In genomic region chrIII:8829245-8829644, ce11 we compare ENCODE assay signal across 1 worm cellular context.
A peak's percentile ranks its signal among the peaks of the same experiment; 100 is the strongest.
TF ChIP-seq lines count a peak whose summit lies in the region.

Gene F44E2.3, minus strand, starts transcription at chrIII:8829305.

TF ChIP-seq in whole organism, L1 larva, 84 proteins besides CTCF, POLR2A, EP300 and RAD21 (continued from another document):
- TF ChIP-seq ceh-82 (tag; optimal IDR thresholded peaks at IDR 0.05; lab: Kevin White, UChicago) = no peak
- no peak for TF ChIP-seq sup-37 (GFP tag; optimal IDR thresholded peaks at IDR 0.05; lab: Kevin White, UChicago)
- no peak for TF ChIP-seq snu-23 (GFP tag; optimal IDR thresholded peaks at IDR 0.05; lab: Kevin White, UChicago)
- TF ChIP-seq aly-2 (tag; optimal IDR thresholded peaks at IDR 0.05; lab: Kevin White, UChicago) = no peak
- peak; percentile 19 for TF ChIP-seq mep-1 (tag; optimal IDR thresholded peaks at IDR 0.05; lab: Kevin White, UChicago)
- TF ChIP-seq ets-5 (GFP tag; IDR thresholded peaks at IDR 0.05; lab: Robert Waterston, UW) = no peak
- no peak for TF ChIP-seq tlp-1 (tag; optimal IDR thresholded peaks at IDR 0.05; lab: Kevin White, UChicago)
- no peak for TF ChIP-seq nhr-11 (tag; optimal IDR thresholded peaks at IDR 0.05; lab: Kevin White, UChicago)
- no peak for TF ChIP-seq C16A3.4 (tag; optimal IDR thresholded peaks at IDR 0.05; lab: Kevin White, UChicago)
- TF ChIP-seq Y116A8C.19 (tag; optimal IDR thresholded peaks at IDR 0.05; lab: Kevin White, UChicago; ENCODE audit: borderline replicate concordance) = no peak
- TF ChIP-seq lin-15B (tag; optimal IDR thresholded peaks at IDR 0.05; lab: Kevin White, UChicago) = no peak
- no peak for TF ChIP-seq mef-2 (tag; optimal IDR thresholded peaks at IDR 0.05; lab: Kevin White, UChicago)
- TF ChIP-seq zip-4 (GFP tag; optimal IDR thresholded peaks at IDR 0.05; lab: Kevin White, UChicago) = no peak
- TF ChIP-seq sptf-1 (tag; optimal IDR thresholded peaks at IDR 0.05; lab: Kevin White, UChicago) = no peak
- TF ChIP-seq blmp-1 (tag; optimal IDR thresholded peaks at IDR 0.05; lab: Kevin White, UChicago) = peak; percentile 28
- no peak for TF ChIP-seq nhr-84 (tag; optimal IDR thresholded peaks at IDR 0.05; lab: Kevin White, UChicago)
- no peak for TF ChIP-seq swsn-7 (tag; optimal IDR thresholded peaks at IDR 0.05; lab: Kevin White, UChicago)
- TF ChIP-seq nhr-20 (tag; optimal IDR thresholded peaks at IDR 0.05; lab: Kevin White, UChicago) = no peak
- no peak for TF ChIP-seq mdl-1 (tag; optimal IDR thresholded peaks at IDR 0.05; lab: Kevin White, UChicago)
- TF ChIP-seq efl-3 (GFP tag; optimal IDR thresholded peaks at IDR 0.05; lab: Kevin White, UChicago) = no peak
- TF ChIP-seq nhr-28 (tag; optimal IDR thresholded peaks at IDR 0.05; lab: Kevin White, UChicago) = no peak
- TF ChIP-seq lin-35 (GFP tag; optimal IDR thresholded peaks at IDR 0.05; lab: Kevin White, UChicago) = peak; percentile 22 to 38
- no peak for TF ChIP-seq ztf-4 (tag; optimal IDR thresholded peaks at IDR 0.05; lab: Kevin White, UChicago)
- no peak for TF ChIP-seq nhr-76 (tag; optimal IDR thresholded peaks at IDR 0.05; lab: Kevin White, UChicago)
- TF ChIP-seq jun-1 (tag; optimal IDR thresholded peaks at IDR 0.05; lab: Kevin White, UChicago) = no peak
- no peak for TF ChIP-seq pax-3 (tag; optimal IDR thresholded peaks at IDR 0.05; lab: Kevin White, UChicago)
- no peak for TF ChIP-seq lsy-2 (tag; optimal IDR thresholded peaks at IDR 0.05; lab: Kevin White, UChicago)
- no peak for TF ChIP-seq aha-1 (tag; optimal IDR thresholded peaks at IDR 0.05; lab: Kevin White, UChicago)
- no peak for TF ChIP-seq isw-1 (GFP tag; IDR thresholded peaks at IDR 0.05; lab: Robert Waterston, UW)
- TF ChIP-seq nhr-90 (tag; optimal IDR thresholded peaks at IDR 0.05; lab: Kevin White, UChicago; ENCODE audit: poor library complexity) = no peak
- TF ChIP-seq F16B12.6 (tag; optimal IDR thresholded peaks at IDR 0.05; lab: Kevin White, UChicago) = no peak
- TF ChIP-seq egl-27 (tag; optimal IDR thresholded peaks at IDR 0.05; lab: Kevin White, UChicago) = no peak
- TF ChIP-seq unc-30 (tag; optimal IDR thresholded peaks at IDR 0.05; lab: Kevin White, UChicago) = no peak
- TF ChIP-seq unc-130 (tag; optimal IDR thresholded peaks at IDR 0.05; lab: Kevin White, UChicago) = no peak
- TF ChIP-seq ama-1 (optimal IDR thresholded peaks at IDR 0.05; lab: Kevin White, UChicago) = no peak
- TF ChIP-seq fkh-4 (tag; optimal IDR thresholded peaks at IDR 0.05; lab: Kevin White, UChicago; ENCODE audit: borderline replicate concordance) = no peak
- peak; percentile 10 for TF ChIP-seq lir-3 (tag; optimal IDR thresholded peaks at IDR 0.05; lab: Kevin White, UChicago; ENCODE audit: poor library complexity)
- TF ChIP-seq nhr-71 (tag; optimal IDR thresholded peaks at IDR 0.05; lab: Kevin White, UChicago) = no peak
- TF ChIP-seq tbx-2 (tag; optimal IDR thresholded peaks at IDR 0.05; lab: Kevin White, UChicago) = no peak
